Worm (Caenorhabditis elegans): Measurements from ENCODE around the gene aak-1.

aak-1 gene

DNA sequence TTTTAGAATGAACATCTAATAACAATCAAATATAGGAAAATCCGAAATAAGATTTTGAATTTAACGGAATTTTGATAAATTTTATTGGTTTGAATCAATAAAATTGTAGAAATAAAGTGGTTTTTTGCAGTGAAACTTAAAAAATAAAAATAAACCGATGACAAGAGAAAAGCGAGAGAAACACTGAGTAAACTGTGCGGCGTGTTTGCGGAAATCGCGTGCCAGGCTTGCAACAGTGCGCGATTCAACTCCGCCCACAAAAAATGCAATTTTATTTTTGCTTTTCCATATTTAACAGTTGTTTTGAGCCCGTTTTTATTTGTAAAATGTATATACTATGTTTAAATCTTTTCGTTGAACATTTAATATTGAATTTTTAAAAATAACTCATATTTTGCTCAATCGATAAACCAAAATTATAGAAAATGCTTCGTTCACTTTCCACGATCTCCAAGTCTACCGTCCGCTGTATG is 7.0 kb upstream of the aak-1 start, which contains the start of gene mtss-1 (continued):
- no peak for TF ChIP-seq nhr-12 (tag; optimal IDR thresholded peaks at IDR 0.05)
- peak; percentile 41 for TF ChIP-seq sma-3 (GFP tag; optimal IDR thresholded peaks at IDR 0.05)
- TF ChIP-seq lsy-2 (tag; optimal IDR thresholded peaks at IDR 0.05): peak; percentile 26 to 67
- TF ChIP-seq ceh-82 (tag; optimal IDR thresholded peaks at IDR 0.05): no peak
- TF ChIP-seq ztf-1 (GFP tag; conservative IDR thresholded peaks at IDR 0.05): no peak
- TF ChIP-seq alr-1 (tag; optimal IDR thresholded peaks at IDR 0.05): no peak
- TF ChIP-seq ama-1 (optimal IDR thresholded peaks at IDR 0.05): no peak
- no peak for TF ChIP-seq nhr-10 (tag; optimal IDR thresholded peaks at IDR 0.05)
- TF ChIP-seq fos-1 (tag; optimal IDR thresholded peaks at IDR 0.05): no peak
- TF ChIP-seq peb-1 (tag; optimal IDR thresholded peaks at IDR 0.05): no peak
- no peak for TF ChIP-seq nhr-6 (tag; optimal IDR thresholded peaks at IDR 0.05)
- TF ChIP-seq ztf-11 (tag; optimal IDR thresholded peaks at IDR 0.05): no peak
- peak; percentile 48 for TF ChIP-seq lin-13 (GFP tag; optimal IDR thresholded peaks at IDR 0.05)
- peak; percentile 1 for TF ChIP-seq blmp-1 (tag; optimal IDR thresholded peaks at IDR 0.05; ENCODE audit: insufficient read depth)
- no peak for TF ChIP-seq nhr-77 (tag; optimal IDR thresholded peaks at IDR 0.05)
- TF ChIP-seq C34F6.9 (tag; optimal IDR thresholded peaks at IDR 0.05): peak; percentile 50
- no peak for TF ChIP-seq snpc-4 (tag; optimal IDR thresholded peaks at IDR 0.05)
- TF ChIP-seq nhr-25 (tag; optimal IDR thresholded peaks at IDR 0.05): no peak
- no peak for TF ChIP-seq nhr-23 (tag; optimal IDR thresholded peaks at IDR 0.05)
- no peak for TF ChIP-seq ztf-4 (tag; optimal IDR thresholded peaks at IDR 0.05)
- no peak for TF ChIP-seq egl-27 (tag; optimal IDR thresholded peaks at IDR 0.05)
- peak; percentile 45 for TF ChIP-seq lin-11 (tag; optimal IDR thresholded peaks at IDR 0.05)

DNA sequence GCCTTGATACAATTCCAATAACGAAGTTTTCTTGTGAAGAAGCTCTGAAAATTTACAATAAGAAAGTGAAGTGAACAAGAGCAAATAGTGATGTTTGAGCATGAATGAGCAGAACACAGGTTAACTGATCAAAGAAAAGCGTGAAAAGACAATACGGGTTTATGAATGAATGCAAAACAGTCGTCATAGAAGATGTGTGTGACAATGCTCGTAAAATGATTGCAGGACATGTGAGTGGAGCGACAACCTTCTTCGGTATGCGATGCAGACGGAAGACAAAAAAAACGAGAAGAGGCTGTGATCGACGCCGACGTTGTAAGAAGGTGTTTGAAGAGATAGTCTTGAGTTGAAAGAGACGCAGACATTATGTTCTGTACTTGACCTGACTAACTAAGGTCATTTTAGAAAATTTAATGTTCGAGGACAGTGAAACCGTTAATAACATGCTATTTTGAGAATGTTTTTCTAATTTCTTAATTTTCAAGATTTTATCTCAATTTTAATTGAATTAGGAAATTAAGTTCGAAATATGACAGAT is 6.5 kb upstream of the aak-1 start, which contains the start of gene mig-22:
mig-22 (minus strand) TSS at position 51 of the 538 bp plus-strand sequence.
- peak; percentile 33 for TF ChIP-seq blmp-1 (tag; optimal IDR thresholded peaks at IDR 0.05; ENCODE audit: insufficient read depth)
- no peak for TF ChIP-seq sma-3 (GFP tag; optimal IDR thresholded peaks at IDR 0.05)
- peak; percentile 7 for TF ChIP-seq nhr-129 (tag; optimal IDR thresholded peaks at IDR 0.05)
- TF ChIP-seq nhr-11 (tag; optimal IDR thresholded peaks at IDR 0.05): no peak
- peak; percentile 17 for TF ChIP-seq nhr-25 (tag; optimal IDR thresholded peaks at IDR 0.05)

- no peak for TF ChIP-seq ztf-4 (tag; optimal IDR thresholded peaks at IDR 0.05)
- no peak for TF ChIP-seq F13H6.1 (tag; optimal IDR thresholded peaks at IDR 0.05)
- TF ChIP-seq nhr-21 (tag; optimal IDR thresholded peaks at IDR 0.05): no peak
- TF ChIP-seq nhr-77 (tag; optimal IDR thresholded peaks at IDR 0.05): no peak
- no peak for TF ChIP-seq skn-1 (tag; optimal IDR thresholded peaks at IDR 0.05)
- TF ChIP-seq egl-27 (tag; optimal IDR thresholded peaks at IDR 0.05): no peak
- TF ChIP-seq nhr-11 (tag; optimal IDR thresholded peaks at IDR 0.05): no peak
- no peak for TF ChIP-seq blmp-1 (tag; optimal IDR thresholded peaks at IDR 0.05; ENCODE audit: insufficient read depth)
- no peak for TF ChIP-seq R02D3.7 (tag; optimal IDR thresholded peaks at IDR 0.05)
- TF ChIP-seq nhr-23 (tag; optimal IDR thresholded peaks at IDR 0.05): no peak
- TF ChIP-seq ceh-82 (tag; optimal IDR thresholded peaks at IDR 0.05): no peak
- no peak for TF ChIP-seq alr-1 (tag; optimal IDR thresholded peaks at IDR 0.05)
- TF ChIP-seq nhr-129 (tag; optimal IDR thresholded peaks at IDR 0.05): no peak
- TF ChIP-seq C34F6.9 (tag; optimal IDR thresholded peaks at IDR 0.05): no peak
Measured at ce11 chrIII:8766467-8766866, 5.6 kb upstream of the aak-1 start.

DNA sequence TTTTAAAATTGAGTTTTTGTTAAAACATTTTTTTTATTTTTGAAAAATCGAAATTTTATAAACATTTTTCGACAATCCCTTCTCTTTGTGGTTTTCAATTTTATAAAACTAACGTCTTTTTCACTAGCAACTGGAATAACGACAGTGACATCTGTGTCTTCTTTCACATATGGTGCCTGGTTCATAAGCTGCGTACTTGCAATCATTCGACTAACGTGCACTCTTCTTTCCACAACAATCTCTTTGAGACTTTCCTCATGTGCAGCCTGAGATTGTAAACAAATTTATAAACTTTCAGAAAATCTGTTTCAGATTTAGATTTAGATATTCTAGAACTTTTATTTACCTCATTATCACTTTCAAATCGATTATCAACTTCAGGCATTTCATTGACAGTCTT is 4.1 kb upstream of the aak-1 start:
- TF ChIP-seq egl-27 (tag; optimal IDR thresholded peaks at IDR 0.05): no peak
- no peak for TF ChIP-seq fos-1 (tag; optimal IDR thresholded peaks at IDR 0.05)
- TF ChIP-seq nhr-25 (tag; optimal IDR thresholded peaks at IDR 0.05): no peak
- no peak for TF ChIP-seq R02D3.7 (tag; optimal IDR thresholded peaks at IDR 0.05)
- TF ChIP-seq nhr-10 (tag; optimal IDR thresholded peaks at IDR 0.05): no peak
- TF ChIP-seq mbf-1 (tag; optimal IDR thresholded peaks at IDR 0.05): no peak
- TF ChIP-seq ztf-1 (GFP tag; conservative IDR thresholded peaks at IDR 0.05): no peak
- TF ChIP-seq nhr-11 (tag; optimal IDR thresholded peaks at IDR 0.05): no peak
- TF ChIP-seq lin-39 (tag; optimal IDR thresholded peaks at IDR 0.05): no peak
- TF ChIP-seq sem-4 (tag; optimal IDR thresholded peaks at IDR 0.05): no peak
- no peak for TF ChIP-seq unc-39 (tag; optimal IDR thresholded peaks at IDR 0.05)
- no peak for TF ChIP-seq Y55F3AM.14 (GFP tag; optimal IDR thresholded peaks at IDR 0.05)
- no peak for TF ChIP-seq ztf-4 (tag; optimal IDR thresholded peaks at IDR 0.05)
- no peak for TF ChIP-seq mab-5 (tag; optimal IDR thresholded peaks at IDR 0.05)
- no peak for TF ChIP-seq mdl-1 (tag; optimal IDR thresholded peaks at IDR 0.05)
- TF ChIP-seq dmd-4 (tag; optimal IDR thresholded peaks at IDR 0.05): no peak

Measured in whole organism, L2 larva.